Fruit fly (Drosophila melanogaster) S2 (cell line): Measurements from ENCODE around the gene Papss.

Source experiments
- CG8478 ChIP-seq: fragments of >200 bp; optimal IDR thresholded peaks from 2 replicates; lab custom pipeline; 2018
- CTCF ChIP-seq, 2 experiments: fragments of >200 bp; optimal IDR thresholded peaks; 2 replicates each; lab custom pipeline; 2018

DNA sequence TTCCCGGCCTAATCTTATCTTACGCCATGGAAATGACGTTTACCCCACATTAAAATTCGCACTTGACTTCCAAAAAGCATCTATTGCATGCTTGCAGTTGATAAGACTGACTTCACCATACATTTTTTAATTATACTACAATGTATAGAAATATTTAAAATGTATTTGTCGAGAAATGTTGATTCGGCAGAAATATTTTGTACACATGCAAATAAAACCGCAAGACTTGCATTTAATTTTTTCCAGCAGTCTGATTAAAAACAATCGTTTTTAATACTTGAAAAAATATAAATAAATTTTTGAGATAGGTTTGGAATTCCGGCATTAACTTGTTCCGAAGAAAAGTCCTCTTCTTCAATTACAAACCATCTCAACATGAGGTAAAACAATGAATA lies 811 bp downstream of the Papss start:
- TF ChIP-seq CTCF (optimal IDR thresholded peaks at IDR 0.05; lab: Kevin White, UChicago), result no peak
- no peak for TF ChIP-seq CG8478
